Worm (Caenorhabditis elegans) whole organism, early embryonic: Measurements from ENCODE around the gene F58D2.3.
"Not testable (repeated sequence)": the region's sequence is repeated elsewhere in the genome, so short reads cannot be mapped to it uniquely, and the experiment has no call there.

Source experiments
- aly-1 ChIP-seq: sonication (generic microtip); optimal IDR thresholded peaks from 2 replicates; lab custom pipeline; 2016; ENCODE audit warnings: missing genetic modification characterization, missing compliant biosample characterization
- ama-1 ChIP-seq: fragments of 150-350 bp; optimal IDR thresholded peaks from 2 replicates; lab custom pipeline; 2014
- ceh-36 ChIP-seq: sonication (generic microtip); optimal IDR thresholded peaks from 2 replicates; lab custom pipeline; 2016; ENCODE audit warnings: missing genetic modification characterization, inconsistent platforms, missing compliant biosample characterization
- ets-7 ChIP-seq: sonication (generic microtip); optimal IDR thresholded peaks from 2 replicates; lab custom pipeline; 2016; ENCODE audit warnings: missing genotype, missing genetic modification characterization, missing compliant biosample characterization
- flt-1 ChIP-seq: fragments of 200-800 bp; sonication (Bioruptor generic); IDR thresholded peaks from 2 replicates; pipeline ENCODE4 v1.3.6; 2022; ENCODE audit warnings: missing genetic modification characterization, missing compliant biosample characterization
- hmbx-1 ChIP-seq: sonication (generic microtip); optimal IDR thresholded peaks from 2 replicates; lab custom pipeline; 2016; ENCODE audit warnings: mild to moderate bottlenecking, missing genetic modification characterization, missing compliant biosample characterization
- hnd-1 ChIP-seq: sonication (generic microtip); optimal IDR thresholded peaks from 2 replicates; lab custom pipeline; 2016; ENCODE audit warnings: missing genetic modification characterization, missing compliant biosample characterization
- pes-1 ChIP-seq: fragments of 200-800 bp; sonication (Bioruptor generic); IDR thresholded peaks from 2 replicates; pipeline ENCODE4 v1.3.6; 2022; ENCODE audit warnings: missing genetic modification reagents, missing genetic modification characterization, missing compliant biosample characterization
- scrt-1 ChIP-seq: fragments of 200-800 bp; sonication (Bioruptor generic); IDR thresholded peaks from 2 replicates; pipeline ENCODE4 v1.3.6; 2022; ENCODE audit warnings: missing genetic modification characterization, missing compliant biosample characterization
- tra-4 ChIP-seq: sonication (generic microtip); optimal IDR thresholded peaks from 2 replicates; lab custom pipeline; 2017; ENCODE audit warnings: missing genetic modification characterization, missing compliant biosample characterization

DNA sequence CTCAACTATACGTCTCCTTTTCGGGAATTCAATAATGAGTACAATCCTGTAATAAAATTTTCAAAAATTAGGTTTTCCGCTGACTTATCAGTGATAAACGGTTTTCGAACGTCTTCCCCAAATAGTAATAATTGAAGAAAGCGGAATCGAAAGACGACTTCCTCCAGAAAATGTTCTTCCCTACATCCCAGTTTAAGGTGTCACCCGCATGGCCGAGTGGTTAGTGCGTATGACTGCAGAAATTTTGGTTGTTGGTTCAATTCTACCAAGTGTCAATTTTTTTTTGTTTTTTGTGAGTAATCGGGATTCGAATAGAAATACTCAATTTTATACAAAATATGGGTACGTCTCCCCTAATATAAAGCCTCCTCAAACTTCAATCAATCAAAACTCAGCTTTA, 39.8 kb downstream of the F58D2.3 start:
- TF ChIP-seq ceh-36; hmbx-1 (tag; lab: Kevin White, UChicago); ama-1; hnd-1 (tag; lab: Kevin White, UChicago); tra-4 (tag; lab: Kevin White, UChicago); aly-1; ets-7 (tag; lab: Kevin White, UChicago): not testable (repeated sequence)
- TF ChIP-seq flt-1 (peak; percentile 71), scrt-1 (GFP tag; lab: Robert Waterston, UW) (peak; percentile 76), pes-1 (GFP tag; lab: Robert Waterston, UW) (peak; percentile 73)
